Fruit fly (Drosophila melanogaster): ENCODE measurements around the gene E5.
A peak's percentile ranks its signal among the peaks of the same experiment; 100 is the strongest.

Gene E5

DNA sequence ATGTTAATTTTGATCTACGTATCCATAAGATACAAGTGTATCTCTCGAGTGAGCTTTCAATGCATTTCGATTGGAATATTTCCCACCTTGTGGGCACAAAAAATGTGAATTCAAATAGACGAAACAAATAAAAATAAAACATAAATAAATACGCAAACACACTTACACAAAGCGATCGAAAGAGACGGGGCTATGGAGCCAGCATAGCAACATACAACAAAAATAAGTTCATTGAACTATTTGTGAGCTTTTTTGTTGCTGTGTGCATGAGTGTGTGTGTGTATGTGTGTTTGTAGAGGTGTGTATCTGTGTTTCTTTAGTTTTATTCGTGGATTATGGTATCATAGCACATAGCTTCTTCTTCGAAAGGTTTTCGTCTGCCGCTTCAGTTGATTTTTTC, 54.2 kb downstream of the E5 start (continued):
- no peak for TF ChIP-seq p53 (GFP tag; optimal IDR thresholded peaks at IDR 0.05)
- TF ChIP-seq CG4360 (GFP tag; IDR thresholded peaks at IDR 0.05): peak; percentile 48; the same call in 1 of the 2 replicates
- TF ChIP-seq CG1233 (GFP tag; optimal IDR thresholded peaks at IDR 0.05): no peak
- TF ChIP-seq pzg (GFP tag; optimal IDR thresholded peaks at IDR 0.05): no peak
- 0 out of 2 replicates have a peak, but pooled peaks have one; percentile 13 for TF ChIP-seq CG31441 (GFP tag; IDR thresholded peaks at IDR 0.05)

dm6 chr3R:13819037-13819436, 55.7 kb downstream of the E5 start:
- TF ChIP-seq lab (GFP tag; optimal IDR thresholded peaks at IDR 0.05) (peak; percentile 55), org-1 (GFP tag; optimal IDR thresholded peaks at IDR 0.05) (no peak), lmd (GFP tag; IDR thresholded peaks at IDR 0.05) (no peak), BtbVII (GFP tag; optimal IDR thresholded peaks at IDR 0.05) (peak; percentile 23), Hr39 (optimal IDR thresholded peaks at IDR 0.05) (no peak), Hmr (GFP tag; optimal IDR thresholded peaks at IDR 0.05) (peak; percentile 9), slbo (GFP tag; IDR thresholded peaks at IDR 0.05) (0 out of 2 replicates have a peak, but pooled peaks have one; percentile 26), CG3281 (GFP tag; optimal IDR thresholded peaks at IDR 0.05) (peak; percentile 11), dm (GFP tag; optimal IDR thresholded peaks at IDR 0.05) (no peak), HHEX (GFP tag; optimal IDR thresholded peaks at IDR 0.05) (no peak), CG15514 (GFP tag; optimal IDR thresholded peaks at IDR 0.05) (peak; percentile 19), fd64A (GFP tag; optimal IDR thresholded peaks at IDR 0.05) (no peak), ci (GFP tag; IDR thresholded peaks at IDR 0.05) (0 out of 3 replicates have a peak, but pooled peaks have one; percentile 26), tio (GFP tag; optimal IDR thresholded peaks at IDR 0.05) (peak; percentile 14), CG8290 (GFP tag; optimal IDR thresholded peaks at IDR 0.05) (no peak), CG8290 (tag; optimal IDR thresholded peaks at IDR 0.05) (peak in 1 of 2 experiments; percentile 19), caup (GFP tag; optimal IDR thresholded peaks at IDR 0.05; ENCODE audit: severe bottlenecking) (peak; percentile 24), CG4730 (GFP tag; IDR thresholded peaks at IDR 0.05) (0 out of 2 replicates have a peak, but pooled peaks have one; percentile 9), slou (GFP tag; optimal IDR thresholded peaks at IDR 0.05) (no peak), CG2199 (GFP tag; IDR thresholded peaks at IDR 0.05) (no peak), Pdp1 (GFP tag; optimal IDR thresholded peaks at IDR 0.05) (peak in 1 of 2 experiments; percentile 60), CG2116 (GFP tag; optimal IDR thresholded peaks at IDR 0.05) (no peak), CG43689 (GFP tag; IDR thresholded peaks at IDR 0.05) (no peak), Med (GFP tag) (peak; percentile 37), exex (tag; optimal IDR thresholded peaks at IDR 0.05) (no peak), CG18599 (GFP tag; optimal IDR thresholded peaks at IDR 0.05) (peak; percentile 50), CG10543 (GFP tag; optimal IDR thresholded peaks at IDR 0.05) (peak; percentile 18), CG10209 (GFP tag; optimal IDR thresholded peaks at IDR 0.05) (peak; percentile 0), Chrac-16 (GFP tag; optimal IDR thresholded peaks at IDR 0.05) (no peak), Drgx (GFP tag; IDR thresholded peaks at IDR 0.05) (0 out of 2 replicates have a peak, but pooled peaks have one; percentile 20)

- TF ChIP-seq disco-r (GFP tag; optimal IDR thresholded peaks at IDR 0.05): no peak
- peak; percentile 76 for TF ChIP-seq CG1603 (tag; optimal IDR thresholded peaks at IDR 0.05)
- no peak for TF ChIP-seq dimm (GFP tag; IDR thresholded peaks at IDR 0.05)
- TF ChIP-seq CG3726 (GFP tag; IDR thresholded peaks at IDR 0.05): peak; percentile 48; the same call in 1 of the 3 replicates
- TF ChIP-seq ewg (GFP tag; optimal IDR thresholded peaks at IDR 0.05): peak; percentile 63
- TF ChIP-seq CG9727 (GFP tag; optimal IDR thresholded peaks at IDR 0.05): peak; percentile 25
- TF ChIP-seq CG1529 (GFP tag; optimal IDR thresholded peaks at IDR 0.05): peak; percentile 74
- TF ChIP-seq CG14965 (GFP tag; optimal IDR thresholded peaks at IDR 0.05; ENCODE audit: borderline replicate concordance): no peak
- TF ChIP-seq crp (GFP tag; optimal IDR thresholded peaks at IDR 0.05): peak in 1 of 2 experiments; percentile 9
- peak; percentile 75 for TF ChIP-seq CG8924 (tag; optimal IDR thresholded peaks at IDR 0.05)
- peak in 1 of 2 experiments; percentile 52 for TF ChIP-seq Hr78 (GFP tag; optimal IDR thresholded peaks at IDR 0.05)
- TF ChIP-seq gcm2 (GFP tag; optimal IDR thresholded peaks at IDR 0.05): no peak
- peak; percentile 14 for TF ChIP-seq CG10462 (GFP tag; optimal IDR thresholded peaks at IDR 0.05)
These were observed 57.0 kb downstream of the E5 start for dm6 chr3R:13817480-13818305.

Measured in whole organism, embryonic.